Worm (Caenorhabditis elegans) whole organism, L4/young adult: ENCODE measurements around the gene ags-3.

Experiments used
- dao-5 ChIP-seq: sonication (generic microtip); optimal IDR thresholded peaks from 2 replicates; lab custom pipeline; 2016; ENCODE audit warnings: missing genotype, missing genetic modification characterization, moderate library complexity, missing compliant biosample characterization
- him-1 ChIP-seq: sonication (generic microtip); optimal IDR thresholded peaks from 2 replicates; lab custom pipeline; 2016; ENCODE audit warnings: missing genotype, missing genetic modification reagents, missing genetic modification characterization, missing compliant biosample characterization

- TF ChIP-seq him-1 (no peak), dao-5 (tag; lab: Kevin White, UChicago) (no peak)
Observed at ce11 chrX:5268062-5268461, 35.3 kb downstream of the ags-3 start.
